Worm (Caenorhabditis elegans) whole organism, early embryonic: ENCODE data around the gene ZK1290.7.

Source experiments
- ceh-13 ChIP-seq: fragments of 200-800 bp; sonication (Bioruptor generic); optimal IDR thresholded peaks from 2 replicates; lab custom pipeline; 2018; ENCODE audit warnings: mild to moderate bottlenecking, missing genetic modification characterization, missing compliant biosample characterization
- hmg-4 ChIP-seq: fragments of 200-800 bp; sonication (Bioruptor generic); optimal IDR thresholded peaks from 2 replicates; lab custom pipeline; 2018; ENCODE audit warnings: mild to moderate bottlenecking, missing genetic modification characterization, missing compliant biosample characterization
- tbx-11 ChIP-seq: fragments of 200-800 bp; sonication (Bioruptor generic); IDR thresholded peaks from 2 replicates; pipeline ENCODE4 v1.3.6; 2022; ENCODE audit warnings: missing genetic modification characterization, missing compliant biosample characterization
- tbx-37 ChIP-seq: fragments of 200-800 bp; sonication (Bioruptor generic); conservative IDR thresholded peaks from 2 replicates; pipeline ENCODE4 v1.3.6; 2022; ENCODE audit warnings: missing genetic modification reagents, missing genetic modification characterization, missing compliant biosample characterization

- TF ChIP-seq tbx-11: no peak
- no peak for TF ChIP-seq tbx-37
- TF ChIP-seq hmg-4 (GFP tag; lab: Kevin White, UChicago): no peak
- no peak for TF ChIP-seq ceh-13 (GFP tag; lab: Kevin White, UChicago)
Observed at ce11 chrII:7562616-7563015, 37.3 kb upstream of the ZK1290.7 start.
